Fruit fly (Drosophila melanogaster) whole organism, prepupa: ENCODE measurements around the gene CG43638.

Source experiments
- CG10669 ChIP-seq: fragments of 200-800 bp; sonication (Bioruptor generic); optimal IDR thresholded peaks from 3 replicates; lab custom pipeline; 2018; ENCODE audit warnings: missing biosample characterization, mild to moderate bottlenecking, missing genetic modification characterization, moderate library complexity
- CG1621 ChIP-seq: fragments of 200-800 bp; sonication (Bioruptor generic); optimal IDR thresholded peaks from 3 replicates; lab custom pipeline; 2018; ENCODE audit warnings: missing biosample characterization, mild to moderate bottlenecking, missing genetic modification characterization
- CG31627 ChIP-seq: fragments of 200-800 bp; sonication (Bioruptor generic); optimal IDR thresholded peaks from 3 replicates; lab custom pipeline; 2016; ENCODE audit warnings: missing biosample characterization, missing genetic modification characterization
- Hr39 ChIP-seq: fragments of 200-800 bp; sonication (Bioruptor generic); optimal IDR thresholded peaks from 2 replicates; lab custom pipeline; 2016; ENCODE audit warnings: missing biosample characterization, missing genetic modification characterization
- Lpt ChIP-seq: fragments of 200-800 bp; sonication (Bioruptor generic); optimal IDR thresholded peaks from 3 replicates; lab custom pipeline; 2016; ENCODE audit warnings: missing biosample characterization, missing genetic modification characterization
- achi ChIP-seq: fragments of 200-800 bp; sonication (Bioruptor generic); optimal IDR thresholded peaks from 3 replicates; lab custom pipeline; 2016; ENCODE audit warnings: missing biosample characterization, missing genetic modification characterization
- spab ChIP-seq: fragments of 200-800 bp; sonication (Bioruptor generic); optimal IDR thresholded peaks from 2 replicates; lab custom pipeline; 2017; ENCODE audit warnings: missing biosample characterization, mild to moderate bottlenecking, missing genetic modification characterization, missing genetic modification reagents
- ss ChIP-seq, 2 experiments: fragments of 200-800 bp; sonication (Bioruptor generic); optimal IDR thresholded peaks; 2 replicates in 1 of 2; 3 replicates in 1 of 2; lab custom pipeline; 2017 to 2018; ENCODE audit warnings: mild to moderate bottlenecking in 2 of 2, missing biosample characterization in 2 of 2, missing genetic modification characterization in 2 of 2, moderate library complexity in 1 of 2
- svp ChIP-seq: fragments of 200-800 bp; sonication (Bioruptor generic); peaks from one replicate; lab custom pipeline; 2016; ENCODE audit warnings: missing biosample characterization, missing genetic modification characterization

dm6 chr3L:12058293-12058842 lies 14.0 kb downstream of the CG43638 start:
- peak; percentile 28 for TF ChIP-seq spab (GFP tag; lab: Kevin White, UChicago)
- TF ChIP-seq achi (GFP tag; lab: Kevin White, UChicago), result peak; percentile 10
- peak; percentile 60 to 65 for TF ChIP-seq ss (GFP tag; optimal IDR thresholded peaks at IDR 0.05; lab: Kevin White, UChicago)
- TF ChIP-seq svp, result peak; percentile 45
- peak; percentile 90 for TF ChIP-seq CG10669 (GFP tag; lab: Kevin White, UChicago)
- no peak for TF ChIP-seq CG31627 (GFP tag; lab: Kevin White, UChicago)
- no peak for TF ChIP-seq Hr39 (GFP tag; lab: Kevin White, UChicago)
- peak; percentile 67 for TF ChIP-seq CG1621 (tag; lab: Kevin White, UChicago)
- no peak for TF ChIP-seq Lpt (GFP tag; lab: Kevin White, UChicago)
